Fruit fly (Drosophila melanogaster) whole organism, embryonic: ENCODE measurements around the gene SLC5A11.

Source experiments
- Abd-B ChIP-seq: fragments of 200-800 bp; sonication (Bioruptor generic); optimal IDR thresholded peaks from 2 replicates; lab custom pipeline; 2018; ENCODE audit warnings: missing biosample characterization, mild to moderate bottlenecking, missing genetic modification characterization, moderate library complexity
- Atf3 ChIP-seq: fragments of 200-800 bp; sonication (Bioruptor generic); optimal IDR thresholded peaks from 3 replicates; lab custom pipeline; 2016; ENCODE audit warnings: missing biosample characterization, missing genetic modification characterization
- Atf6 ChIP-seq: fragments of 200-800 bp; sonication (Bioruptor generic); IDR thresholded peaks from 2 replicates; pipeline ENCODE4 v1.3.6; 2022; ENCODE audit warnings: missing biosample characterization, missing genetic modification characterization
- CG1024 ChIP-seq: fragments of 200-800 bp; sonication (Bioruptor generic); IDR thresholded peaks from 2 replicates; pipeline ENCODE4 v1.3.6; 2022; ENCODE audit warnings: missing biosample characterization, missing genetic modification characterization
- CG10267 ChIP-seq: fragments of 200-800 bp; sonication (Bioruptor generic); optimal IDR thresholded peaks from 2 replicates; lab custom pipeline; 2018; ENCODE audit warnings: missing biosample characterization, mild to moderate bottlenecking, missing genetic modification characterization, moderate library complexity
- CG11560 ChIP-seq: fragments of 200-800 bp; sonication (Bioruptor generic); IDR thresholded peaks from 3 replicates; pipeline ENCODE4 v1.3.6; 2022; ENCODE audit warnings: missing biosample characterization, missing genetic modification characterization
- CG12942 ChIP-seq: fragments of 200-800 bp; sonication (Bioruptor generic); optimal IDR thresholded peaks from 3 replicates; lab custom pipeline; 2016; ENCODE audit warnings: missing biosample characterization, missing genetic modification characterization
- CG13624 ChIP-seq: fragments of 200-800 bp; sonication (Bioruptor generic); optimal IDR thresholded peaks from 2 replicates; lab custom pipeline; 2016; ENCODE audit warnings: missing biosample characterization, missing genetic modification characterization
- CG13894 ChIP-seq: fragments of 200-800 bp; sonication (Bioruptor generic); optimal IDR thresholded peaks from 3 replicates; lab custom pipeline; 2018; ENCODE audit warnings: missing biosample characterization, mild to moderate bottlenecking, missing genetic modification characterization, moderate library complexity
- CG14441 ChIP-seq: fragments of 200-800 bp; sonication (Bioruptor generic); IDR thresholded peaks from 2 replicates; pipeline ENCODE4 v1.3.6; 2022; ENCODE audit warnings: missing biosample characterization, missing genetic modification characterization
- CG14667 ChIP-seq: fragments of 200-800 bp; sonication (Bioruptor generic); IDR thresholded peaks from 2 replicates; pipeline ENCODE4 v1.3.6; 2022; ENCODE audit warnings: missing biosample characterization, missing genetic modification characterization
- CG17385 ChIP-seq: fragments of 200-800 bp; sonication (Bioruptor generic); optimal IDR thresholded peaks from 3 replicates; lab custom pipeline; 2018; ENCODE audit warnings: missing biosample characterization, mild to moderate bottlenecking, missing genetic modification characterization
- CG2202 ChIP-seq: fragments of 200-800 bp; sonication (Bioruptor generic); optimal IDR thresholded peaks from 2 replicates; lab custom pipeline; 2018; ENCODE audit warnings: missing biosample characterization, mild to moderate bottlenecking, missing genetic modification characterization
- CG33213 ChIP-seq: fragments of 200-800 bp; sonication (Bioruptor generic); optimal IDR thresholded peaks from 3 replicates; lab custom pipeline; 2016; ENCODE audit warnings: missing biosample characterization, missing genetic modification characterization
- CG3407 ChIP-seq: fragments of 200-800 bp; sonication (Bioruptor generic); optimal IDR thresholded peaks from 2 replicates; lab custom pipeline; 2018; ENCODE audit warnings: missing biosample characterization, mild to moderate bottlenecking, missing genetic modification characterization
- CG34422 ChIP-seq: fragments of 200-800 bp; sonication (Bioruptor generic); IDR thresholded peaks from 3 replicates; pipeline ENCODE4 v1.3.6; 2022; ENCODE audit warnings: missing biosample characterization, missing genetic modification characterization
- CG4328 ChIP-seq: fragments of 200-800 bp; sonication (Bioruptor generic); optimal IDR thresholded peaks from 3 replicates; lab custom pipeline; 2017; ENCODE audit warnings: missing biosample characterization, missing genetic modification reagents, missing genetic modification characterization
- Dip2 ChIP-seq: fragments of 200-800 bp; sonication (Bioruptor generic); IDR thresholded peaks from 2 replicates; pipeline ENCODE4 v1.3.6; 2022; ENCODE audit warnings: missing biosample characterization, missing genetic modification characterization
- Eip74EF ChIP-seq, 2 experiments: fragments of 200-800 bp in 1 of 2; fragments of >200 bp in 1 of 2; sonication (Bioruptor generic) in 1 of 2; optimal IDR thresholded peaks; 2 replicates each; lab custom pipeline; 2017 to 2019; ENCODE audit warnings: missing biosample characterization in 2 of 2, missing genetic modification characterization in 2 of 2, mild to moderate bottlenecking in 1 of 2, moderate library complexity in 1 of 2
- HLH3B ChIP-seq: fragments of 200-800 bp; sonication (Bioruptor generic); IDR thresholded peaks from 2 replicates; pipeline ENCODE4 v1.3.6; 2022; ENCODE audit warnings: missing biosample characterization, missing genetic modification characterization
- HLH4C ChIP-seq: fragments of 200-800 bp; sonication (Bioruptor generic); IDR thresholded peaks from 3 replicates; pipeline ENCODE4 v1.3.6; 2022; ENCODE audit warnings: missing biosample characterization, missing genetic modification characterization; ENCODE audit not compliant: partially characterized antibody
- Hmr ChIP-seq: fragments of 200-800 bp; sonication (Bioruptor generic); optimal IDR thresholded peaks from 3 replicates; lab custom pipeline; 2017; ENCODE audit warnings: mild to moderate bottlenecking, missing biosample characterization, missing genetic modification reagents, missing genetic modification characterization
- Hr3 ChIP-seq: fragments of 200-800 bp; sonication (Bioruptor generic); optimal IDR thresholded peaks from 3 replicates; lab custom pipeline; 2016; ENCODE audit warnings: missing biosample characterization, missing genetic modification characterization
- Hr78 ChIP-seq, 2 experiments: fragments of 200-800 bp in 1 of 2; fragments of >200 bp in 1 of 2; sonication (Bioruptor generic) in 1 of 2; optimal IDR thresholded peaks; 2 replicates each; lab custom pipeline; 2017 to 2019; ENCODE audit warnings: missing biosample characterization in 2 of 2, missing genetic modification characterization in 2 of 2, mild to moderate bottlenecking in 1 of 2, moderate library complexity in 1 of 2
- Lhr ChIP-seq: fragments of 200-800 bp; sonication (Bioruptor generic); optimal IDR thresholded peaks from 3 replicates; lab custom pipeline; 2017; ENCODE audit warnings: mild to moderate bottlenecking, missing biosample characterization, missing genetic modification reagents, missing genetic modification characterization
- NC2β ChIP-seq: fragments of 200-800 bp; sonication (Bioruptor generic); optimal IDR thresholded peaks from 2 replicates; lab custom pipeline; 2016; ENCODE audit warnings: missing biosample characterization, missing genetic modification characterization
- Neu2 ChIP-seq: fragments of 200-800 bp; sonication (Bioruptor generic); optimal IDR thresholded peaks from 3 replicates; lab custom pipeline; 2016; ENCODE audit warnings: missing biosample characterization, missing genetic modification characterization, borderline replicate concordance
- Optix ChIP-seq: fragments of 200-800 bp; sonication (Bioruptor generic); IDR thresholded peaks from 3 replicates; pipeline ENCODE4 v1.3.6; 2022; ENCODE audit warnings: missing biosample characterization, missing genetic modification characterization
- TFAM ChIP-seq: fragments of 200-800 bp; sonication (Bioruptor generic); optimal IDR thresholded peaks from 2 replicates; lab custom pipeline; 2017; ENCODE audit warnings: missing biosample characterization, missing genetic modification characterization, inconsistent platforms
- Taf1 ChIP-seq: fragments of 200-800 bp; sonication (Bioruptor generic); IDR thresholded peaks from 2 replicates; pipeline ENCODE4 v1.3.6; 2022; ENCODE audit warnings: missing biosample characterization, missing genetic modification characterization
- ap ChIP-seq: fragments of 200-800 bp; sonication (Bioruptor generic); IDR thresholded peaks from 2 replicates; pipeline ENCODE4 v1.3.6; 2022; ENCODE audit warnings: missing biosample characterization, missing genetic modification characterization
- ato ChIP-seq: fragments of 200-800 bp; sonication (Bioruptor generic); IDR thresholded peaks from 2 replicates; pipeline ENCODE4 v1.3.6; 2022; ENCODE audit warnings: missing biosample characterization, missing genetic modification characterization; ENCODE audit not compliant: partially characterized antibody
- cas ChIP-seq: fragments of 200-800 bp; sonication (Bioruptor generic); IDR thresholded peaks from 2 replicates; pipeline ENCODE4 v1.3.6; 2022; ENCODE audit warnings: missing biosample characterization, missing genetic modification characterization
- dan ChIP-seq: fragments of 200-800 bp; sonication (Bioruptor generic); IDR thresholded peaks from 2 replicates; pipeline ENCODE4 v1.3.6; 2022; ENCODE audit warnings: missing biosample characterization, missing genetic modification characterization
- exex ChIP-seq: fragments of 200-800 bp; sonication (Bioruptor generic); optimal IDR thresholded peaks from 4 replicates; lab custom pipeline; 2018; ENCODE audit warnings: missing biosample characterization, mild to moderate bottlenecking, missing genetic modification characterization, moderate library complexity
- fd3F ChIP-seq: fragments of 200-800 bp; sonication (Bioruptor generic); optimal IDR thresholded peaks from 2 replicates; lab custom pipeline; 2018; ENCODE audit warnings: missing biosample characterization, mild to moderate bottlenecking, missing genetic modification characterization, moderate library complexity
- gem ChIP-seq: fragments of 200-800 bp; sonication (Bioruptor generic); optimal IDR thresholded peaks from 2 replicates; lab custom pipeline; 2019; ENCODE audit warnings: missing biosample characterization, mild to moderate bottlenecking, missing genetic modification characterization, moderate library complexity
- hth ChIP-seq: fragments of >200 bp; optimal IDR thresholded peaks from 2 replicates; lab custom pipeline; 2017; ENCODE audit warnings: inconsistent platforms
- otp ChIP-seq: fragments of 200-800 bp; sonication (Bioruptor generic); IDR thresholded peaks from 3 replicates; pipeline ENCODE4, ENCODE4 v1.3.6; 2022; ENCODE audit warnings: missing biosample characterization, missing genetic modification characterization
- peb ChIP-seq: fragments of 200-800 bp; sonication (Bioruptor generic); IDR thresholded peaks from 2 replicates; pipeline ENCODE4 v1.3.6; 2022; ENCODE audit warnings: missing biosample characterization, missing genetic modification characterization
- pzg ChIP-seq: fragments of 200-800 bp; sonication (Bioruptor generic); optimal IDR thresholded peaks from 3 replicates; lab custom pipeline; 2018; ENCODE audit warnings: missing biosample characterization, mild to moderate bottlenecking, missing genetic modification characterization, moderate library complexity
- ranshi ChIP-seq: fragments of 200-800 bp; sonication (Bioruptor generic); IDR thresholded peaks from 2 replicates; pipeline ENCODE4 v1.3.6; 2022; ENCODE audit warnings: missing biosample characterization, missing genetic modification characterization
- salm ChIP-seq: fragments of 200-800 bp; sonication (Bioruptor generic); optimal IDR thresholded peaks from 2 replicates; lab custom pipeline; 2018; ENCODE audit warnings: missing biosample characterization, mild to moderate bottlenecking, missing genetic modification characterization
- schlank ChIP-seq: fragments of 200-800 bp; sonication (Bioruptor generic); optimal IDR thresholded peaks from 2 replicates; lab custom pipeline; 2018; ENCODE audit warnings: missing biosample characterization, mild to moderate bottlenecking, missing genetic modification characterization
- sisA ChIP-seq: fragments of 200-800 bp; sonication (Bioruptor generic); IDR thresholded peaks from 2 replicates; pipeline ENCODE4 v1.3.6; 2022; ENCODE audit warnings: missing biosample characterization, missing genetic modification characterization
- slbo ChIP-seq: fragments of 200-800 bp; sonication (Bioruptor generic); IDR thresholded peaks from 2 replicates; pipeline ENCODE4 v1.3.6; 2022; ENCODE audit warnings: missing biosample characterization, missing genetic modification characterization
- tio ChIP-seq: fragments of 200-800 bp; sonication (Bioruptor generic); optimal IDR thresholded peaks from 2 replicates; lab custom pipeline; 2017; ENCODE audit warnings: missing biosample characterization, missing genetic modification characterization, inconsistent platforms
- tx ChIP-seq: fragments of 200-800 bp; sonication (Bioruptor generic); optimal IDR thresholded peaks from 2 replicates; lab custom pipeline; 2016; ENCODE audit warnings: missing biosample characterization, missing genetic modification characterization
- vnd ChIP-seq: fragments of 200-800 bp; sonication (Bioruptor generic); IDR thresholded peaks from 3 replicates; pipeline ENCODE4 v1.3.6; 2022; ENCODE audit warnings: missing biosample characterization, missing genetic modification characterization; ENCODE audit not compliant: partially characterized antibody

SLC5A11 gene

DNA sequence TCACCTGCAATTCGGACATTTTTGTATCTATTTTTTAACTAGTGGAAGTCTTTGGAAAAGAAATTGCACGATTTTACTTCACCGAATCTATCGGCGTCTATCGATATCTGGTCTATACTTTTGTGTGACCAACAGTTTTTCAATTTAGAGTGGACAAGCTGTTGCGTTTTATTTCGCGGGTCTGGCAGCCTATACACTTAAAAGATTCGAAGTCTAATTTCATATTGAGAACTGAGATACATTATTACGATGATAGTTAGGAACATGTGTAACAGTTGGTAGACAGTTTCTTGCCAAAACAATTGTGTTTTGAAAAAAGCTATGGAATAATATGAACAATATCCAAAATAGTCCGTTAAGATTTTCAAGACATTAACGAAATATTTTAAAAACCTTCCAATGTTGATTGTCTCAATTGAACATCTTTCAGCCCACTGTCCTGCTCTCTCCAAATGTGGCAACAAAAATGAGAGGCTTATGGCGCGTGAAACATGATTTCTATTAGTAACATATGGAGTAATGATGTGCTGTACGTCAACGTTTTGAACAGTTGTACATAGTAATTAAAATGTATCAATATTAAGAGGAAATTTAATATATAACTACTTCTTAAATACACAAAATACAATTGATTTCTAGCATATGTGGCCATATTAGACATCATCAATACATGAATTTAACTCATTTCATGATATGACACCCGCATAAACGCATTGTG, 42.5 kb downstream of the SLC5A11 start, which contains the start of gene Acbp1 (continued):
- TF ChIP-seq Abd-B (GFP tag; lab: Kevin White, UChicago) (peak; percentile 91), salm (tag; lab: Kevin White, UChicago) (peak; percentile 97), HLH3B (peak; percentile 90), Neu2 (peak; percentile 89), ap (GFP tag; lab: Robert Waterston, UW) (peak; percentile 78), peb (GFP tag; lab: Robert Waterston, UW) (peak; percentile 58; the same call in 1 of the 2 replicates), ato (GFP tag; lab: Robert Waterston, UW) (peak; percentile 68), exex (tag; lab: Kevin White, UChicago) (peak; percentile 92), fd3F (GFP tag; lab: Kevin White, UChicago) (peak; percentile 92), slbo (GFP tag; lab: Robert Waterston, UW) (peak; percentile 94), tx (peak; percentile 97), Optix (GFP tag; lab: Robert Waterston, UW) (peak; percentile 68; the same call in 1 of the 3 replicates), CG17385 (GFP tag; lab: Kevin White, UChicago) (peak; percentile 95), ranshi (GFP tag; lab: Robert Waterston, UW) (peak; percentile 86), schlank (peak; percentile 93), Dip2 (no peak), Lhr (GFP tag; lab: Kevin White, UChicago) (peak; percentile 91), CG14441 (GFP tag; lab: Robert Waterston, UW) (peak; percentile 89), TFAM (GFP tag; lab: Kevin White, UChicago) (peak; percentile 84), NC2β (GFP tag; lab: Kevin White, UChicago) (peak; percentile 93), CG14667 (GFP tag; lab: Robert Waterston, UW) (peak; percentile 80), CG10267 (peak; percentile 98), hth (lab: Kevin White, UChicago) (no peak), Atf6 (GFP tag; lab: Robert Waterston, UW) (peak; percentile 94), dan (GFP tag; lab: Robert Waterston, UW) (no peak), vnd (peak; percentile 60), cas (peak; percentile 83), CG3407 (GFP tag; lab: Kevin White, UChicago) (peak; percentile 91), Taf1 (GFP tag; lab: Robert Waterston, UW) (peak; percentile 75), Hr3 (peak; percentile 93), Hr78 (GFP tag; optimal IDR thresholded peaks at IDR 0.05; lab: Kevin White, UChicago) (peak in 1 of 2 experiments; percentile 92), Hmr (GFP tag; lab: Kevin White, UChicago) (peak; percentile 98), CG13894 (peak; percentile 98), Atf3 (peak; percentile 94), CG11560 (peak; percentile 80), CG13624 (GFP tag; lab: Kevin White, UChicago) (peak; percentile 97), HLH4C (GFP tag; lab: Robert Waterston, UW) (peak; percentile 68; the same call in 1 of the 3 replicates), tio (GFP tag; lab: Kevin White, UChicago) (peak; percentile 91), CG1024 (peak; percentile 71), CG12942 (GFP tag; lab: Kevin White, UChicago) (peak; percentile 82), CG4328 (GFP tag; lab: Kevin White, UChicago) (peak; percentile 98), CG34422 (GFP tag; lab: Robert Waterston, UW) (peak; percentile 93), otp (GFP tag; lab: Robert Waterston, UW) (peak; percentile 85), pzg (GFP tag; lab: Kevin White, UChicago) (peak; percentile 94), Eip74EF (GFP tag; optimal IDR thresholded peaks at IDR 0.05; lab: Kevin White, UChicago) (peak in 1 of 2 experiments; percentile 99), CG2202 (tag; lab: Kevin White, UChicago) (peak; percentile 98), sisA (peak; percentile 90), CG33213 (GFP tag; lab: Kevin White, UChicago) (peak; percentile 95), gem (tag; lab: Kevin White, UChicago) (peak; percentile 98)
